Fruit fly (Drosophila melanogaster): ENCODE measurements around the gene Polr2L.

DNA sequence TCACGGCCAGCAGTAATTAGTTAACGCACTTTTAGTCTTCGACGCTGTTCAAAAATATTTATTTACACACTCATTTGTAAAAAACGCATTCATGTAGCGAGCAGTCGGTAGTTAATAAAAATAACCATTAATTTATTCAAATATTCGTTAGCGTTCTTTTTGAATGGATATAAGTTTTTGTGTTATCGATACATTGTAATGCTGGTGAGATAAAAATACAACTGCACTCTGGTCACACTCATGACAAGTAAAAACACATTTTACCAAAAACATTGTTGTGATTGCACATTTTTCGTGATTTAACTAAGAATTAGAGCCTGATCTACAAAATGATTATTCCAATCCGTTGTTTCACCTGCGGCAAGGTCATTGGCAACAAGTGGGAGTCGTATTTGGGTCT, at the start of gene Polr2L:
- TF ChIP-seq rn (GFP tag; IDR thresholded peaks at IDR 0.05) (no peak), Snoo (tag; optimal IDR thresholded peaks at IDR 0.05) (no peak), D1 (tag; optimal IDR thresholded peaks at IDR 0.05) (no peak), CG15710 (tag; optimal IDR thresholded peaks at IDR 0.05) (no peak), Ets98B (GFP tag; IDR thresholded peaks at IDR 0.05) (no peak), CG8301 (tag; optimal IDR thresholded peaks at IDR 0.05) (no peak), gl (tag; optimal IDR thresholded peaks at IDR 0.05) (no peak), CG14655 (GFP tag; optimal IDR thresholded peaks at IDR 0.05) (no peak), CG9948 (tag; optimal IDR thresholded peaks at IDR 0.05) (no peak), EcR (GFP tag; optimal IDR thresholded peaks at IDR 0.05) (no peak), fd96Ca (GFP tag; IDR thresholded peaks at IDR 0.05) (no peak), CG4496 (GFP tag; IDR thresholded peaks at IDR 0.05) (no peak), CG34367 (tag; optimal IDR thresholded peaks at IDR 0.05) (no peak), CG8159 (tag; optimal IDR thresholded peaks at IDR 0.05) (no peak)
